Fruit fly (Drosophila melanogaster): ENCODE measurements around the gene CG9698.

- no peak for TF ChIP-seq Lpt (GFP tag; optimal IDR thresholded peaks at IDR 0.05)
- no peak for TF ChIP-seq CG11762 (GFP tag; optimal IDR thresholded peaks at IDR 0.05; ENCODE audit: insufficient read depth)
- TF ChIP-seq salr (GFP tag; optimal IDR thresholded peaks at IDR 0.05), result no peak
- no peak for TF ChIP-seq Ets21C (GFP tag; optimal IDR thresholded peaks at IDR 0.05)
- peak; percentile 51 for TF ChIP-seq eg (GFP tag; IDR thresholded peaks at IDR 0.05)
- TF ChIP-seq CG32006 (GFP tag; optimal IDR thresholded peaks at IDR 0.05), result peak; percentile 41
- TF ChIP-seq Sox14 (GFP tag; optimal IDR thresholded peaks at IDR 0.05), result peak; percentile 14
- TF ChIP-seq OdsH (GFP tag; optimal IDR thresholded peaks at IDR 0.05), result no peak
- TF ChIP-seq CG6854 (GFP tag; optimal IDR thresholded peaks at IDR 0.05), result no peak
- no peak for TF ChIP-seq CG3032 (tag; optimal IDR thresholded peaks at IDR 0.05)
- no peak for TF ChIP-seq CG10669 (GFP tag; optimal IDR thresholded peaks at IDR 0.05)
Observed at dm6 chr3R:30529570-30529969, 15.0 kb downstream of the CG9698 start.

All from whole organism, prepupa.